Worm (Caenorhabditis elegans) whole organism, L1 larva: ENCODE measurements around the gene F44A2.3.

Experiments
- blmp-1 ChIP-seq: fragments of 150-350 bp; optimal IDR thresholded peaks from 2 replicates; lab custom pipeline; 2014; ENCODE audit warnings: missing biosample characterization, missing genetic modification characterization
- ceh-8 ChIP-seq: fragments of 200-800 bp; sonication (Bioruptor generic); optimal IDR thresholded peaks from 2 replicates; lab custom pipeline; 2018; ENCODE audit warnings: mild to moderate bottlenecking, missing genetic modification characterization, moderate library complexity, missing compliant biosample characterization
- dpl-1 ChIP-seq, 3 experiments: fragments of 150-350 bp in 2 of 3; sonication (generic microtip) in 1 of 3; optimal IDR thresholded peaks; 2 replicates each; lab custom pipeline; 2014 to 2017; ENCODE audit warnings: missing biosample characterization in 3 of 3, missing genetic modification characterization in 3 of 3, missing genetic modification reagents in 3 of 3
- elt-2 ChIP-seq: sonication (generic microtip); optimal IDR thresholded peaks from 2 replicates; lab custom pipeline; 2016; ENCODE audit warnings: missing genetic modification characterization, mild to moderate bottlenecking, inconsistent platforms, missing compliant biosample characterization, missing genetic modification reagents
- sptf-1 ChIP-seq: fragments of 150-350 bp; optimal IDR thresholded peaks from 2 replicates; lab custom pipeline; 2014; ENCODE audit warnings: missing biosample characterization, missing genetic modification characterization
- unc-130 ChIP-seq: fragments of 150-350 bp; optimal IDR thresholded peaks from 2 replicates; lab custom pipeline; 2017; ENCODE audit warnings: missing biosample characterization, missing genetic modification characterization, inconsistent platforms

DNA sequence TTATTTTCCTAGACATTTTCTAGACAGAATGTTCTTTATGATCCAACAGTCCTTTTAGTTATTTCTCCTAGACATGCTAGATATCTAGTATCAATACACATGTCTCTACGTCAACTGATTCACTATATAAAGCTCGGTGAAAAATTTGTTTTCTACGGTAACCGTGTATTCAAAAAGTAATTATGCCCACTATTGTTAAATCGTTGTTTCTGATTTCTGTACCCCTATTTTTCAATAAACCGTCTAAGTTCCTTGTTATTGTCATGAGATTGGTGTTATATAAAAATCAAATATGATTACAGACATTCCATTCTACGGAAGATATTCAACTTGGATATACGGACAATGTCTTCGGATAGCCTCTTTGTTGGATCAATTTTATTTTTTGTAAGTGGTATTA, 47.7 kb downstream of the F44A2.3 start, which contains the start of gene srx-46:
- TF ChIP-seq dpl-1 (GFP tag; optimal IDR thresholded peaks at IDR 0.05; lab: Kevin White, UChicago): no peak
- no peak for TF ChIP-seq unc-130
- no peak for TF ChIP-seq blmp-1
- no peak for TF ChIP-seq elt-2
- no peak for TF ChIP-seq sptf-1
- no peak for TF ChIP-seq ceh-8 (GFP tag; lab: Kevin White, UChicago)
